Fruit fly (Drosophila melanogaster): ENCODE data around the gene CG12237.

Gene CG12237

dm6 chrX:19613473-19613872 is 29.2 kb downstream of the CG12237 start (continued):
- TF ChIP-seq exex (tag; optimal IDR thresholded peaks at IDR 0.05) (peak; percentile 7), hth (optimal IDR thresholded peaks at IDR 0.05) (no peak), mld (GFP tag; IDR thresholded peaks at IDR 0.05; ENCODE audit: partially characterized antibody) (no peak), CG1792 (GFP tag; optimal IDR thresholded peaks at IDR 0.05) (no peak), lov (optimal IDR thresholded peaks at IDR 0.05) (no peak), lov (GFP tag; IDR thresholded peaks at IDR 0.05) (no peak; the same call in 2 of the 3 replicates), vnd (GFP tag; IDR thresholded peaks at IDR 0.05; ENCODE audit: partially characterized antibody) (no peak), CG11247 (GFP tag; IDR thresholded peaks at IDR 0.05) (no peak), kah (GFP tag; optimal IDR thresholded peaks at IDR 0.05) (peak; percentile 41), run (tag; optimal IDR thresholded peaks at IDR 0.05) (no peak), shn (GFP tag; optimal IDR thresholded peaks at IDR 0.05) (no peak), Dip2 (GFP tag; IDR thresholded peaks at IDR 0.05) (no peak), Gug (GFP tag; IDR thresholded peaks at IDR 0.05) (no peak), CG14860 (GFP tag; IDR thresholded peaks at IDR 0.05; ENCODE audit: partially characterized antibody) (0 out of 3 replicates have a peak, but pooled peaks have one; percentile 7), CG30403 (GFP tag; optimal IDR thresholded peaks at IDR 0.05) (no peak), toy (GFP tag; IDR thresholded peaks at IDR 0.05) (no peak), br (optimal IDR thresholded peaks at IDR 0.05) (no peak), cato (GFP tag; optimal IDR thresholded peaks at IDR 0.05; ENCODE audit: borderline replicate concordance) (no peak), CG6791 (GFP tag; IDR thresholded peaks at IDR 0.05; ENCODE audit: partially characterized antibody) (peak; percentile 44; the same call in 1 of the 3 replicates), ash1 (GFP tag; optimal IDR thresholded peaks at IDR 0.05) (peak; percentile 30), Meics (GFP tag; optimal IDR thresholded peaks at IDR 0.05) (peak; percentile 83), YL-1 (GFP tag; optimal IDR thresholded peaks at IDR 0.05) (peak; percentile 75), pho (GFP tag; optimal IDR thresholded peaks at IDR 0.05) (no peak), tgo (GFP tag; IDR thresholded peaks at IDR 0.05) (no peak), fd96Cb (tag; optimal IDR thresholded peaks at IDR 0.05) (no peak), Lhr (GFP tag; optimal IDR thresholded peaks at IDR 0.05) (peak; percentile 13), slp2 (GFP tag; optimal IDR thresholded peaks at IDR 0.05) (no peak), CG31224 (GFP tag; IDR thresholded peaks at IDR 0.05) (no peak), sens-2 (GFP tag; IDR thresholded peaks at IDR 0.05) (no peak), CG3726 (GFP tag; IDR thresholded peaks at IDR 0.05) (no peak), sob (GFP tag; IDR thresholded peaks at IDR 0.05) (peak; percentile 43; the same call in 1 of the 2 replicates), sd (tag; optimal IDR thresholded peaks at IDR 0.05) (no peak), CG10654 (GFP tag; optimal IDR thresholded peaks at IDR 0.05) (no peak), cg (GFP tag; optimal IDR thresholded peaks at IDR 0.05) (no peak), sug (tag; optimal IDR thresholded peaks at IDR 0.05) (peak; percentile 37), CG6654 (GFP tag; optimal IDR thresholded peaks at IDR 0.05) (no peak), Adf1 (GFP tag; IDR thresholded peaks at IDR 0.05) (no peak), CG4282 (GFP tag; optimal IDR thresholded peaks at IDR 0.05) (no peak), CG2712 (tag; optimal IDR thresholded peaks at IDR 0.05) (peak; percentile 51), CG7357 (GFP tag; IDR thresholded peaks at IDR 0.05) (no peak), CHES-1-like (GFP tag; optimal IDR thresholded peaks at IDR 0.05) (peak; percentile 24), unpg (GFP tag; optimal IDR thresholded peaks at IDR 0.05) (peak; percentile 60), Hr39 (optimal IDR thresholded peaks at IDR 0.05) (no peak), dmrt99B (tag; optimal IDR thresholded peaks at IDR 0.05) (no peak), dm (GFP tag; optimal IDR thresholded peaks at IDR 0.05) (no peak), CG1603 (tag; optimal IDR thresholded peaks at IDR 0.05) (peak; percentile 81), CG34422 (GFP tag; IDR thresholded peaks at IDR 0.05) (no peak; the same call in 2 of the 3 replicates), tin (GFP tag; optimal IDR thresholded peaks at IDR 0.05) (no peak), Blimp-1 (GFP tag; optimal IDR thresholded peaks at IDR 0.05) (no peak), tap (tag; optimal IDR thresholded peaks at IDR 0.05) (no peak), CG17359 (tag; optimal IDR thresholded peaks at IDR 0.05) (peak; percentile 39), NC2β (GFP tag; optimal IDR thresholded peaks at IDR 0.05) (peak; percentile 21), ci (GFP tag; IDR thresholded peaks at IDR 0.05) (peak; percentile 89)

Measured in whole organism, embryonic.